Worm (Caenorhabditis elegans): ENCODE results near the gene col-139.

ce11 chrV:4674506-4674905 lies 20.7 kb upstream of the col-139 start, which contains the start of gene K03B4.8:
- TF ChIP-seq aly-2 (tag; optimal IDR thresholded peaks at IDR 0.05) = no peak
- no peak for TF ChIP-seq ama-1 (optimal IDR thresholded peaks at IDR 0.05)

All from whole organism, L4 larva.